Worm (Caenorhabditis elegans) whole organism, L1 larva: Measurements from ENCODE around the gene clec-247.

Experiments
- C04F5.9 ChIP-seq: sonication (generic microtip); optimal IDR thresholded peaks from 2 replicates; lab custom pipeline; 2016; ENCODE audit warnings: missing genetic modification characterization, missing compliant biosample characterization
- aha-1 ChIP-seq: fragments of 150-350 bp; optimal IDR thresholded peaks from 2 replicates; lab custom pipeline; 2014; ENCODE audit warnings: missing biosample characterization, missing genetic modification characterization
- ama-1 ChIP-seq: fragments of 150-350 bp; optimal IDR thresholded peaks from 2 replicates; lab custom pipeline; 2014
- blmp-1 ChIP-seq: fragments of 150-350 bp; optimal IDR thresholded peaks from 2 replicates; lab custom pipeline; 2014; ENCODE audit warnings: missing biosample characterization, missing genetic modification characterization
- ces-1 ChIP-seq: fragments of 150-350 bp; optimal IDR thresholded peaks from 2 replicates; lab custom pipeline; 2014; ENCODE audit warnings: missing biosample characterization, missing genetic modification reagents, missing genetic modification characterization
- dpl-1 ChIP-seq, 3 experiments: fragments of 150-350 bp in 2 of 3; sonication (generic microtip) in 1 of 3; optimal IDR thresholded peaks; 2 replicates each; lab custom pipeline; 2014 to 2017; ENCODE audit warnings: missing biosample characterization in 3 of 3, missing genetic modification characterization in 3 of 3, missing genetic modification reagents in 3 of 3
- dsc-1 ChIP-seq: sonication (generic microtip); optimal IDR thresholded peaks from 2 replicates; lab custom pipeline; 2016; ENCODE audit warnings: mild to moderate bottlenecking, missing genetic modification characterization, missing compliant biosample characterization
- efl-1 ChIP-seq, 4 experiments: fragments of 150-350 bp; optimal IDR thresholded peaks in 3 of 4; peaks in 1 of 4; 1 replicate in 1 of 4; 2 replicates in 3 of 4; lab custom pipeline; 2014; ENCODE audit warnings: missing biosample characterization in 2 of 4, missing genetic modification characterization in 2 of 4, missing genetic modification reagents in 2 of 4
- elt-2 ChIP-seq: sonication (generic microtip); optimal IDR thresholded peaks from 2 replicates; lab custom pipeline; 2016; ENCODE audit warnings: missing genetic modification characterization, mild to moderate bottlenecking, inconsistent platforms, missing compliant biosample characterization, missing genetic modification reagents
- ets-5 ChIP-seq: fragments of 200-800 bp; sonication (Bioruptor generic); IDR thresholded peaks from 2 replicates; pipeline ENCODE4 v1.3.6; 2022; ENCODE audit warnings: missing genetic modification characterization, missing compliant biosample characterization
- fkh-10 ChIP-seq: sonication (generic microtip); optimal IDR thresholded peaks from 2 replicates; lab custom pipeline; 2017; ENCODE audit warnings: missing biosample characterization, missing genetic modification reagents, missing genetic modification characterization
- fkh-4 ChIP-seq: sonication (generic microtip); optimal IDR thresholded peaks from 2 replicates; lab custom pipeline; 2016; ENCODE audit warnings: missing compliant biosample characterization, missing genetic modification characterization, borderline replicate concordance
- fos-1 ChIP-seq: fragments of 150-350 bp; optimal IDR thresholded peaks from 2 replicates; lab custom pipeline; 2014; ENCODE audit warnings: missing biosample characterization, missing genetic modification characterization
- hpl-2 ChIP-seq: fragments of 150-350 bp; optimal IDR thresholded peaks from 2 replicates; lab custom pipeline; 2014; ENCODE audit warnings: missing biosample characterization, missing genetic modification reagents, missing genetic modification characterization
- isw-1 ChIP-seq: fragments of 200-800 bp; sonication (Bioruptor generic); IDR thresholded peaks from 2 replicates; pipeline ENCODE4 v1.3.6; 2022; ENCODE audit warnings: missing genetic modification characterization, missing compliant biosample characterization
- jun-1 ChIP-seq: fragments of 150-350 bp; optimal IDR thresholded peaks from 2 replicates; lab custom pipeline; 2014; ENCODE audit warnings: missing biosample characterization, missing genetic modification reagents, missing genetic modification characterization
- lin-13 ChIP-seq: fragments of 150-350 bp; optimal IDR thresholded peaks from 2 replicates; lab custom pipeline; 2014; ENCODE audit warnings: missing biosample characterization, missing genetic modification reagents, missing genetic modification characterization
- lin-15B ChIP-seq: fragments of 150-350 bp; sonication (generic microtip); optimal IDR thresholded peaks from 3 replicates; lab custom pipeline; 2014; ENCODE audit warnings: missing biosample characterization, missing genetic modification characterization
- lin-35 ChIP-seq, 2 experiments: fragments of 150-350 bp; optimal IDR thresholded peaks; 2 replicates each; lab custom pipeline; 2014; ENCODE audit warnings: missing biosample characterization in 2 of 2, missing genetic modification characterization in 2 of 2, missing genetic modification reagents in 2 of 2
- mdl-1 ChIP-seq, 2 experiments: fragments of 150-350 bp; optimal IDR thresholded peaks; 2 replicates each; lab custom pipeline; 2014 to 2017; ENCODE audit warnings: missing biosample characterization in 2 of 2, missing genetic modification characterization in 2 of 2, inconsistent platforms in 1 of 2
- mef-2 ChIP-seq: fragments of 150-350 bp; optimal IDR thresholded peaks from 2 replicates; lab custom pipeline; 2014; ENCODE audit warnings: missing biosample characterization, missing genetic modification characterization
- nhr-12 ChIP-seq: sonication (generic microtip); optimal IDR thresholded peaks from 2 replicates; lab custom pipeline; 2017; ENCODE audit warnings: missing biosample characterization, missing genetic modification characterization
- nhr-19 ChIP-seq: fragments of 200-800 bp; sonication (Bioruptor generic); conservative IDR thresholded peaks from 2 replicates; pipeline ENCODE4 v1.3.6; 2022; ENCODE audit warnings: missing genetic modification characterization, missing compliant biosample characterization
- nhr-28 ChIP-seq: fragments of 150-350 bp; optimal IDR thresholded peaks from 2 replicates; lab custom pipeline; 2014; ENCODE audit warnings: missing biosample characterization, missing genetic modification characterization
- nhr-71 ChIP-seq: sonication (generic microtip); optimal IDR thresholded peaks from 2 replicates; lab custom pipeline; 2016; ENCODE audit warnings: mild to moderate bottlenecking, missing genetic modification characterization, moderate library complexity, missing compliant biosample characterization
- nhr-84 ChIP-seq: sonication (generic microtip); optimal IDR thresholded peaks from 2 replicates; lab custom pipeline; 2017; ENCODE audit warnings: missing biosample characterization, missing genetic modification characterization
- nhr-85 ChIP-seq: sonication (generic microtip); peaks from one replicate; lab custom pipeline; 2016; ENCODE audit warnings: missing genetic modification characterization, inconsistent platforms, missing compliant biosample characterization
- nhr-90 ChIP-seq: sonication (generic microtip); optimal IDR thresholded peaks from 2 replicates; lab custom pipeline; 2016; ENCODE audit warnings: mild to moderate bottlenecking, missing genetic modification characterization, missing compliant biosample characterization; ENCODE audit not compliant: poor library complexity
- pag-3 ChIP-seq: sonication (generic microtip); optimal IDR thresholded peaks from 2 replicates; lab custom pipeline; 2017; ENCODE audit warnings: missing genetic modification characterization, mild to moderate bottlenecking, missing compliant biosample characterization, antibody characterized with exemption, borderline replicate concordance; ENCODE audit not compliant: insufficient read depth
- snu-23 ChIP-seq: sonication (generic microtip); optimal IDR thresholded peaks from 2 replicates; lab custom pipeline; 2016; ENCODE audit warnings: missing genetic modification characterization, missing compliant biosample characterization
- sptf-1 ChIP-seq: fragments of 150-350 bp; optimal IDR thresholded peaks from 2 replicates; lab custom pipeline; 2014; ENCODE audit warnings: missing biosample characterization, missing genetic modification characterization
- sup-37 ChIP-seq: fragments of 200-800 bp; sonication (Bioruptor generic); optimal IDR thresholded peaks from 2 replicates; lab custom pipeline; 2018; ENCODE audit warnings: mild to moderate bottlenecking, missing genetic modification characterization, missing compliant biosample characterization
- tlp-1 ChIP-seq: fragments of 150-350 bp; optimal IDR thresholded peaks from 2 replicates; lab custom pipeline; 2014; ENCODE audit warnings: missing biosample characterization, missing genetic modification characterization
- unc-130 ChIP-seq: fragments of 150-350 bp; optimal IDR thresholded peaks from 2 replicates; lab custom pipeline; 2017; ENCODE audit warnings: missing biosample characterization, missing genetic modification characterization, inconsistent platforms
- unc-30 ChIP-seq: sonication (generic microtip); optimal IDR thresholded peaks from 2 replicates; lab custom pipeline; 2017; ENCODE audit warnings: missing biosample characterization, missing genetic modification characterization
- vab-15 ChIP-seq: sonication (generic microtip); optimal IDR thresholded peaks from 2 replicates; lab custom pipeline; 2017; ENCODE audit warnings: missing genotype, mild to moderate bottlenecking, missing genetic modification characterization, missing compliant biosample characterization
- xbp-1 ChIP-seq: sonication (generic microtip); optimal IDR thresholded peaks from 2 replicates; lab custom pipeline; 2016; ENCODE audit warnings: missing genetic modification characterization, missing compliant biosample characterization

clec-247 gene

DNA sequence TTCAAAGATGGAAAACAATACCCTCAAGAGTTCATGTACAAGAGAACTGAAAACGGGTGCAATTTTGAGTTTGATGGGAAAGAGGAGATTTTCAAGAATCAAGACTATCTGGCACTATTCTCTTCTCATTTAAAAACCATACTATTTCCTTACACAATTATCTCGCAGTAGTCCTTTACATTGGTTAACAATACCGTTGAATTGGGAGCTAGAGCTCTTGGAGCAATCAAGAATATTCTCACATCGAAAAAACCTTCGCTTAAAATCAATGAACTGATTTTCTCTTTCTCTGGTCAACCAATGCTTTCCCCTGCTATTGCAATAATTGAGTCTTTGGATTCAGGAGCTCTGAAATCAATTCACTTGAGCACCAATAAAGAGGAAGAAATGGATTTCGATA, 29.2 kb upstream of the clec-247 start, which contains the start of gene R10E8.2:
TSS of gene R10E8.2 (plus strand) at position 301 of the 400 bp plus-strand sequence.
- TF ChIP-seq nhr-85 (tag; lab: Kevin White, UChicago) (no peak), C04F5.9 (no peak), nhr-90 (tag; lab: Kevin White, UChicago) (no peak), isw-1 (GFP tag; lab: Robert Waterston, UW) (no peak), vab-15 (tag; lab: Kevin White, UChicago) (no peak), mdl-1 (tag; optimal IDR thresholded peaks at IDR 0.05; lab: Kevin White, UChicago) (no peak), elt-2 (tag; lab: Kevin White, UChicago) (no peak), xbp-1 (no peak), dsc-1 (tag; lab: Kevin White, UChicago) (no peak), fkh-4 (tag; lab: Kevin White, UChicago) (no peak), sup-37 (GFP tag; lab: Kevin White, UChicago) (no peak), mef-2 (tag; lab: Kevin White, UChicago) (no peak), unc-30 (tag; lab: Kevin White, UChicago) (no peak), jun-1 (tag; lab: Kevin White, UChicago) (no peak), hpl-2 (no peak)

DNA sequence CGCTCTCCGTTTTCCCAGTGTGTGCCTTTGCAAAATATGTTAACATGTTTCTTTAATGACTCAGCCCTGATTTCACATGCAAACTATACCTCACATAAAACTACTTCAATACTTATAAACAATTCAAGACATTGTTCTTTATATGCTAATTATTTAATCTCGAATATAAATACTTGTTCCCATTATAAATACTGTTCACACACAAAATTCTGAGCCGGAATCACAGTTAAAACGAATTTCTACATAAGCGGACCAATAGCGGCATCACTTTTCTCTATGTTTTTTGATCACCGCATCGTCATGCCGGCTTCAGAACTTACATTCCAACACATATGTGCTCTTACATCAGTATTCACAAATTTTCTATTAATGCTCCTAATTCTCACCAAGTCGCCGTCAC, 28.2 kb upstream of the clec-247 start, which contains the start of gene R10E8.5:
TSS of gene R10E8.5 (plus strand) at position 301 of the 400 bp plus-strand sequence.
- TF ChIP-seq aha-1 (tag; lab: Kevin White, UChicago) = no peak
- no peak for TF ChIP-seq nhr-84 (tag; lab: Kevin White, UChicago)
- TF ChIP-seq nhr-28 = no peak
- no peak for TF ChIP-seq blmp-1 (tag; lab: Kevin White, UChicago)
- no peak for TF ChIP-seq snu-23 (GFP tag; lab: Kevin White, UChicago)
- TF ChIP-seq nhr-85 (tag; lab: Kevin White, UChicago) = no peak
- no peak for TF ChIP-seq mef-2 (tag; lab: Kevin White, UChicago)
- no peak for TF ChIP-seq sptf-1
- no peak for TF ChIP-seq ces-1 (GFP tag; lab: Kevin White, UChicago)
- no peak for TF ChIP-seq lin-15B (tag; lab: Kevin White, UChicago)
- TF ChIP-seq xbp-1 = no peak
- no peak for TF ChIP-seq elt-2 (tag; lab: Kevin White, UChicago)
- no peak for TF ChIP-seq ets-5
- TF ChIP-seq dpl-1 (GFP tag; optimal IDR thresholded peaks at IDR 0.05; lab: Kevin White, UChicago) = no peak
- no peak for TF ChIP-seq nhr-71 (tag; lab: Kevin White, UChicago)
- no peak for TF ChIP-seq ama-1 (lab: Kevin White, UChicago)
- TF ChIP-seq lin-13 = no peak
- no peak for TF ChIP-seq fkh-10 (GFP tag; lab: Kevin White, UChicago)

DNA sequence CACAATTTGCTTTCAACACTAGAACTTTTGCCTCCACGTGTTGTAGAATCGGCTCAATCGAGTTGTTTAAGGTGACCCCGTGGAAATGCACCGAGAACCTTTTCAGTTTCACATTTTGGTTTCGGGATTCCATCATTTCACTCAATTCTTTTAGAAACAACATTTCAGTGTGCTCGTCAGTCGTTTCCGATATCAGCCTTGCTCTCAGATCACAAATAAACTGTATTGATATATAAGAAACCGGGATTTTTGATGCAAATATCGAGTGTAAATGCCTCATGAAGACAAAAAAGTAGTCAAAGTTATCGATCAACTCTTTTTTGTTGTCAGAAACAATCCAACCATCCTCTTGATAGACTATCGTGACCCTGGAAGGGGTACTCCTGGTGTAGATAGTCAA, 17.2 kb upstream of the clec-247 start:
- no peak for TF ChIP-seq efl-1 (optimal IDR thresholded peaks at IDR 0.05; lab: Kevin White, UChicago)
- peak in 1 of 2 experiments; percentile 75 for TF ChIP-seq efl-1 (GFP tag; optimal IDR thresholded peaks at IDR 0.05 in 1 of 2; lab: Kevin White, UChicago)
- no peak for TF ChIP-seq nhr-19

ce11 chrV:18266238-18266637, 16.5 kb upstream of the clec-247 start, which contains the start of gene R10E8.6:
TSS of gene R10E8.6 (minus strand) at chrV:18266391.
- peak; percentile 78 for TF ChIP-seq elt-2 (tag; lab: Kevin White, UChicago)
- peak in 1 of 2 experiments; percentile 29 for TF ChIP-seq lin-35 (GFP tag; optimal IDR thresholded peaks at IDR 0.05; lab: Kevin White, UChicago)
- no peak for TF ChIP-seq unc-130 (tag; lab: Kevin White, UChicago)
- peak; percentile 52 for TF ChIP-seq tlp-1 (tag; lab: Kevin White, UChicago)
- TF ChIP-seq efl-1 (optimal IDR thresholded peaks at IDR 0.05; lab: Kevin White, UChicago) = no peak
- TF ChIP-seq efl-1 (GFP tag; optimal IDR thresholded peaks at IDR 0.05 in 1 of 2; lab: Kevin White, UChicago) = peak in 1 of 2 experiments; percentile 36

DNA sequence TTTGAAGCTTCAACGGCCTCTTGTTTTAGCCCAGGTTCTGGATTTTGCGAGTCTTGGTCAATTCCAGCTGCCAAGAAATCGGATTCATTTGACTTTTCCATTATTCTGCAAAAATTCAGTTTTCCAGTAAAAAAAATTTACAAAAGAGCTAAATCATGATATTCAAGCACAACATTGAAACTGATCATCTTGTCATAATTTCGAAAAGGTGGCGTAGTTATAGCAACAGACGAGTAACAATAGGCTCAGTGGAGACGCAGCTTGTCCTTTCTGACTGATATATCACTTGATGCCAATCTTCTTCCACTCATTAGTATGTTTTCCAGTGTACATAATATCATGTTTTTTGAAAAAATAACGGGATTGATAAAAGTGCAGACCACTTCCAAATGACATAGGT, 14.0 kb upstream of the clec-247 start, which contains the start of gene fbxa-213:
TSS of gene fbxa-213 (minus strand) at position 101 of the 400 bp plus-strand sequence.
- no peak for TF ChIP-seq fos-1
- TF ChIP-seq pag-3 = no peak
- no peak for TF ChIP-seq nhr-12 (tag; lab: Kevin White, UChicago)
- TF ChIP-seq nhr-90 (tag; lab: Kevin White, UChicago) = no peak
- no peak for TF ChIP-seq nhr-85 (tag; lab: Kevin White, UChicago)
- TF ChIP-seq ces-1 (GFP tag; lab: Kevin White, UChicago) = no peak
- TF ChIP-seq, all 84 proteins: peak for 0
